Fruit fly (Drosophila melanogaster): ENCODE results near the gene Tie.

DNA sequence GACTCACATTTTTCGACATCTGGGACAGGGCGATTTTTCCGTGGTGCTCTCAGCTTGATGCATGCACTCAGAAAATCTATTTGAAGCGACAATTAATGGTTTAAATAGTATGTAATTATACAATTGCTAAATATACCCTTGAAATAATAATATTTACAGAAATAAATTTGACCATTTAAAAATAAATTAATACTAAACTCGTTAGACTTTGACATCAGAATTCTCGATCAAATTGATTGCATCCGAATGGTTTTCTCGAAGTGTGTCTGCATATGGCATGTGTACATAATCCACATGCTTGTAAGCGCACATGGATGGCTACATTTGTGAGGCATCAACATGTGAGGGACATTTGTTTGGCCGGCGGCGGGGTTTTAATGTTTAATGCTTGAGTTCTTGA lies 14.7 kb upstream of the Tie start:
- TF ChIP-seq br (GFP tag; optimal IDR thresholded peaks at IDR 0.05) (peak; percentile 54), usp (GFP tag; optimal IDR thresholded peaks at IDR 0.05) (no peak), CG32264 (GFP tag; optimal IDR thresholded peaks at IDR 0.05) (no peak), Dif (GFP tag; optimal IDR thresholded peaks at IDR 0.05; ENCODE audit: partially characterized antibody) (no peak)

All from whole organism, wandering third instar larva.